Worm (Caenorhabditis elegans) whole organism, L1 larva: Measurements from ENCODE around the gene rab-7.

Experiments used
- Y116A8C.19 ChIP-seq: sonication (generic microtip); optimal IDR thresholded peaks from 2 replicates; lab custom pipeline; 2016; ENCODE audit warnings: missing compliant biosample characterization, missing genetic modification characterization, borderline replicate concordance
- aha-1 ChIP-seq: fragments of 150-350 bp; optimal IDR thresholded peaks from 2 replicates; lab custom pipeline; 2014; ENCODE audit warnings: missing biosample characterization, missing genetic modification characterization
- alr-1 ChIP-seq: fragments of 200-800 bp; sonication (Bioruptor generic); optimal IDR thresholded peaks from 2 replicates; lab custom pipeline; 2018; ENCODE audit warnings: borderline replicate concordance, mild to moderate bottlenecking, missing genetic modification characterization, missing compliant biosample characterization
- ama-1 ChIP-seq: fragments of 150-350 bp; optimal IDR thresholded peaks from 2 replicates; lab custom pipeline; 2014
- ceh-63 ChIP-seq: fragments of 200-800 bp; sonication (Bioruptor generic); optimal IDR thresholded peaks from 2 replicates; lab custom pipeline; 2018; ENCODE audit warnings: mild to moderate bottlenecking, missing genetic modification characterization, missing compliant biosample characterization
- ceh-88 ChIP-seq: fragments of 200-800 bp; sonication (Bioruptor generic); IDR thresholded peaks from 2 replicates; pipeline ENCODE4 v1.3.6; 2022; ENCODE audit warnings: missing genetic modification characterization, missing compliant biosample characterization
- ces-1 ChIP-seq: fragments of 150-350 bp; optimal IDR thresholded peaks from 2 replicates; lab custom pipeline; 2014; ENCODE audit warnings: missing biosample characterization, missing genetic modification reagents, missing genetic modification characterization
- dpl-1 ChIP-seq, 3 experiments: fragments of 150-350 bp in 2 of 3; sonication (generic microtip) in 1 of 3; optimal IDR thresholded peaks; 2 replicates each; lab custom pipeline; 2014 to 2017; ENCODE audit warnings: missing biosample characterization in 3 of 3, missing genetic modification characterization in 3 of 3, missing genetic modification reagents in 3 of 3
- dsc-1 ChIP-seq: sonication (generic microtip); optimal IDR thresholded peaks from 2 replicates; lab custom pipeline; 2016; ENCODE audit warnings: mild to moderate bottlenecking, missing genetic modification characterization, missing compliant biosample characterization
- efl-1 ChIP-seq, 4 experiments: fragments of 150-350 bp; optimal IDR thresholded peaks in 3 of 4; peaks in 1 of 4; 1 replicate in 1 of 4; 2 replicates in 3 of 4; lab custom pipeline; 2014; ENCODE audit warnings: missing biosample characterization in 2 of 4, missing genetic modification characterization in 2 of 4, missing genetic modification reagents in 2 of 4
- efl-3 ChIP-seq: fragments of 200-800 bp; sonication (Bioruptor generic); optimal IDR thresholded peaks from 2 replicates; lab custom pipeline; 2018; ENCODE audit warnings: mild to moderate bottlenecking, missing genetic modification characterization, missing compliant biosample characterization
- egl-27 ChIP-seq, 2 experiments: fragments of 150-350 bp in 1 of 2; sonication (generic microtip); optimal IDR thresholded peaks; 3 replicates each; lab custom pipeline; 2017 to 2018; ENCODE audit warnings: missing biosample characterization in 2 of 2, missing genetic modification characterization in 2 of 2, missing genetic modification reagents in 2 of 2
- elt-2 ChIP-seq: sonication (generic microtip); optimal IDR thresholded peaks from 2 replicates; lab custom pipeline; 2016; ENCODE audit warnings: missing genetic modification characterization, mild to moderate bottlenecking, inconsistent platforms, missing compliant biosample characterization, missing genetic modification reagents
- fkh-10 ChIP-seq: sonication (generic microtip); optimal IDR thresholded peaks from 2 replicates; lab custom pipeline; 2017; ENCODE audit warnings: missing biosample characterization, missing genetic modification reagents, missing genetic modification characterization
- fkh-8 ChIP-seq: sonication (generic microtip); optimal IDR thresholded peaks from 2 replicates; lab custom pipeline; 2016; ENCODE audit warnings: mild to moderate bottlenecking, missing genetic modification characterization, missing compliant biosample characterization
- fos-1 ChIP-seq: fragments of 150-350 bp; optimal IDR thresholded peaks from 2 replicates; lab custom pipeline; 2014; ENCODE audit warnings: missing biosample characterization, missing genetic modification characterization
- grh-1 ChIP-seq: fragments of 200-800 bp; sonication (Bioruptor generic); IDR thresholded peaks from 2 replicates; pipeline ENCODE4 v1.3.6; 2022; ENCODE audit warnings: missing genetic modification reagents, missing genetic modification characterization, missing compliant biosample characterization
- hlh-17 ChIP-seq: fragments of 200-800 bp; sonication (Bioruptor generic); optimal IDR thresholded peaks from 2 replicates; lab custom pipeline; 2018; ENCODE audit warnings: missing genetic modification characterization, mild to moderate bottlenecking, missing compliant biosample characterization, moderate library complexity, borderline replicate concordance
- hlh-4 ChIP-seq: sonication (generic microtip); optimal IDR thresholded peaks from 2 replicates; lab custom pipeline; 2016; ENCODE audit warnings: mild to moderate bottlenecking, missing genetic modification characterization, missing compliant biosample characterization
- hpl-2 ChIP-seq: fragments of 150-350 bp; optimal IDR thresholded peaks from 2 replicates; lab custom pipeline; 2014; ENCODE audit warnings: missing biosample characterization, missing genetic modification reagents, missing genetic modification characterization
- irx-1 ChIP-seq: sonication (generic microtip); optimal IDR thresholded peaks from 2 replicates; lab custom pipeline; 2016; ENCODE audit warnings: missing genetic modification characterization, missing compliant biosample characterization
- isw-1 ChIP-seq: fragments of 200-800 bp; sonication (Bioruptor generic); IDR thresholded peaks from 2 replicates; pipeline ENCODE4 v1.3.6; 2022; ENCODE audit warnings: missing genetic modification characterization, missing compliant biosample characterization
- lin-13 ChIP-seq: fragments of 150-350 bp; optimal IDR thresholded peaks from 2 replicates; lab custom pipeline; 2014; ENCODE audit warnings: missing biosample characterization, missing genetic modification reagents, missing genetic modification characterization
- lin-14 ChIP-seq: fragments of 200-800 bp; sonication (Bioruptor generic); optimal IDR thresholded peaks from 2 replicates; lab custom pipeline; 2018; ENCODE audit warnings: mild to moderate bottlenecking, missing genetic modification characterization, moderate library complexity, missing compliant biosample characterization
- lin-15B ChIP-seq: fragments of 150-350 bp; sonication (generic microtip); optimal IDR thresholded peaks from 3 replicates; lab custom pipeline; 2014; ENCODE audit warnings: missing biosample characterization, missing genetic modification characterization
- lin-35 ChIP-seq, 2 experiments: fragments of 150-350 bp; optimal IDR thresholded peaks; 2 replicates each; lab custom pipeline; 2014; ENCODE audit warnings: missing biosample characterization in 2 of 2, missing genetic modification characterization in 2 of 2, missing genetic modification reagents in 2 of 2
- lir-3 ChIP-seq: sonication (generic microtip); optimal IDR thresholded peaks from 2 replicates; lab custom pipeline; 2016; ENCODE audit warnings: mild to moderate bottlenecking, missing genetic modification characterization, moderate library complexity, missing compliant biosample characterization; ENCODE audit not compliant: poor library complexity
- lsy-2 ChIP-seq, 2 experiments: fragments of 150-350 bp; optimal IDR thresholded peaks; 2 replicates each; lab custom pipeline; 2014; ENCODE audit warnings: missing biosample characterization in 2 of 2, missing genetic modification characterization in 2 of 2
- mab-9 ChIP-seq: fragments of 200-800 bp; sonication (Bioruptor generic); IDR thresholded peaks from 2 replicates; pipeline ENCODE4 v1.3.6; 2022; ENCODE audit warnings: missing genetic modification reagents, missing genetic modification characterization, missing compliant biosample characterization
- mef-2 ChIP-seq: fragments of 150-350 bp; optimal IDR thresholded peaks from 2 replicates; lab custom pipeline; 2014; ENCODE audit warnings: missing biosample characterization, missing genetic modification characterization
- nhr-11 ChIP-seq: fragments of 150-350 bp; optimal IDR thresholded peaks from 2 replicates; lab custom pipeline; 2014; ENCODE audit warnings: missing biosample characterization, missing genetic modification characterization
- nhr-20 ChIP-seq: sonication (generic microtip); optimal IDR thresholded peaks from 2 replicates; lab custom pipeline; 2016; ENCODE audit warnings: mild to moderate bottlenecking, missing genetic modification characterization, missing compliant biosample characterization
- nhr-237 ChIP-seq: fragments of 150-350 bp; optimal IDR thresholded peaks from 2 replicates; lab custom pipeline; 2014; ENCODE audit warnings: missing biosample characterization, missing genetic modification characterization
- nhr-28 ChIP-seq: fragments of 150-350 bp; optimal IDR thresholded peaks from 2 replicates; lab custom pipeline; 2014; ENCODE audit warnings: missing biosample characterization, missing genetic modification characterization
- nhr-47 ChIP-seq: sonication (generic microtip); optimal IDR thresholded peaks from 2 replicates; lab custom pipeline; 2016; ENCODE audit warnings: mild to moderate bottlenecking, missing genetic modification characterization, moderate library complexity, missing compliant biosample characterization
- nhr-71 ChIP-seq: sonication (generic microtip); optimal IDR thresholded peaks from 2 replicates; lab custom pipeline; 2016; ENCODE audit warnings: mild to moderate bottlenecking, missing genetic modification characterization, moderate library complexity, missing compliant biosample characterization
- nhr-84 ChIP-seq: sonication (generic microtip); optimal IDR thresholded peaks from 2 replicates; lab custom pipeline; 2017; ENCODE audit warnings: missing biosample characterization, missing genetic modification characterization
- nhr-90 ChIP-seq: sonication (generic microtip); optimal IDR thresholded peaks from 2 replicates; lab custom pipeline; 2016; ENCODE audit warnings: mild to moderate bottlenecking, missing genetic modification characterization, missing compliant biosample characterization; ENCODE audit not compliant: poor library complexity
- pax-3 ChIP-seq: fragments of 200-800 bp; sonication (Bioruptor generic); optimal IDR thresholded peaks from 2 replicates; lab custom pipeline; 2018; ENCODE audit warnings: mild to moderate bottlenecking, missing genetic modification characterization, moderate library complexity, missing compliant biosample characterization
- rnt-1 ChIP-seq: sonication (generic microtip); optimal IDR thresholded peaks from 2 replicates; lab custom pipeline; 2016; ENCODE audit warnings: mild to moderate bottlenecking, missing genetic modification characterization, moderate library complexity, missing compliant biosample characterization
- snu-23 ChIP-seq: sonication (generic microtip); optimal IDR thresholded peaks from 2 replicates; lab custom pipeline; 2016; ENCODE audit warnings: missing genetic modification characterization, missing compliant biosample characterization
- sptf-1 ChIP-seq: fragments of 150-350 bp; optimal IDR thresholded peaks from 2 replicates; lab custom pipeline; 2014; ENCODE audit warnings: missing biosample characterization, missing genetic modification characterization
- sup-37 ChIP-seq: fragments of 200-800 bp; sonication (Bioruptor generic); optimal IDR thresholded peaks from 2 replicates; lab custom pipeline; 2018; ENCODE audit warnings: mild to moderate bottlenecking, missing genetic modification characterization, missing compliant biosample characterization
- swsn-7 ChIP-seq: sonication (generic microtip); optimal IDR thresholded peaks from 2 replicates; lab custom pipeline; 2016; ENCODE audit warnings: missing genetic modification characterization, missing compliant biosample characterization
- tbx-2 ChIP-seq: sonication (generic microtip); optimal IDR thresholded peaks from 2 replicates; lab custom pipeline; 2016; ENCODE audit warnings: missing genetic modification characterization, missing compliant biosample characterization
- unc-130 ChIP-seq: fragments of 150-350 bp; optimal IDR thresholded peaks from 2 replicates; lab custom pipeline; 2017; ENCODE audit warnings: missing biosample characterization, missing genetic modification characterization, inconsistent platforms
- unc-30 ChIP-seq: sonication (generic microtip); optimal IDR thresholded peaks from 2 replicates; lab custom pipeline; 2017; ENCODE audit warnings: missing biosample characterization, missing genetic modification characterization
- unc-86 ChIP-seq: sonication (generic microtip); optimal IDR thresholded peaks from 2 replicates; lab custom pipeline; 2016; ENCODE audit warnings: missing genetic modification characterization, missing compliant biosample characterization
- unc-98 ChIP-seq: fragments of 200-800 bp; sonication (Bioruptor generic); IDR thresholded peaks from 2 replicates; pipeline ENCODE4 v1.3.6; 2022; ENCODE audit warnings: missing genetic modification characterization, missing compliant biosample characterization
- zag-1 ChIP-seq: fragments of 150-350 bp; optimal IDR thresholded peaks from 2 replicates; lab custom pipeline; 2014; ENCODE audit warnings: missing biosample characterization, missing genetic modification characterization
- ztf-11 ChIP-seq, 2 experiments: sonication (generic microtip); optimal IDR thresholded peaks; 2 replicates each; lab custom pipeline; 2016 to 2017; ENCODE audit warnings: missing genetic modification characterization in 2 of 2, missing biosample characterization in 1 of 2, missing compliant biosample characterization in 1 of 2
- ztf-4 ChIP-seq: fragments of 150-350 bp; optimal IDR thresholded peaks from 2 replicates; lab custom pipeline; 2014; ENCODE audit warnings: missing biosample characterization, missing genetic modification characterization

The rab-7 gene

DNA sequence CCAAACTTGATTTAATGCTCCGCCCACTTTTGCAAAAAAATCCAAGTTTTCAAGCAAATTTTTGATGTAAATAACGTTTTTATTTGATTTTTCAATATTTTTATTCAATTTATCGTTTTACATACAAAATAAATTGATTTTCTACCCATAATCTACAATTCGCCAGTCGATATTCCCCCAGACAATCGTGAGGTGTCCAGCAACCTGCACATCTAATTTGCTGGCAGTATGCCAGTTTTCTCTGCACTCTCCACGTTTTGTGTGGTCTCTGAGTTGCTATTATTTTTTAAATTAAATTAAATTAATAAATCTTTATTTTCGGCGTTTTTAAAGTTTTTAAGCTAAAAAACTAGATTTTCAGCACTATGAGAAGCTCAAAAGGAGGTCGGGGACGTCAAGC is 13.4 kb upstream of the rab-7 start:
- TF ChIP-seq Y116A8C.19 (tag; lab: Kevin White, UChicago): no peak
- TF ChIP-seq unc-86 (tag; lab: Kevin White, UChicago): peak; percentile 80
- TF ChIP-seq dpl-1 (GFP tag; optimal IDR thresholded peaks at IDR 0.05; lab: Kevin White, UChicago): peak; percentile 68 to 79 (median 79)
- TF ChIP-seq sptf-1: no peak
- peak; percentile 96 for TF ChIP-seq fkh-8 (tag; lab: Kevin White, UChicago)
- peak; percentile 78 for TF ChIP-seq ztf-4 (tag; lab: Kevin White, UChicago)
- TF ChIP-seq mab-9 (GFP tag; lab: Robert Waterston, UW): peak; percentile 80
- peak; percentile 92 for TF ChIP-seq nhr-20 (tag; lab: Kevin White, UChicago)
- TF ChIP-seq dsc-1 (tag; lab: Kevin White, UChicago): peak; percentile 84
- TF ChIP-seq hpl-2 (GFP tag; lab: Kevin White, UChicago): no peak
- TF ChIP-seq swsn-7 (tag; lab: Kevin White, UChicago): peak; percentile 87
- peak; percentile 95 for TF ChIP-seq unc-130 (tag; lab: Kevin White, UChicago)
- TF ChIP-seq fos-1: peak; percentile 66
- TF ChIP-seq irx-1 (tag; lab: Kevin White, UChicago): peak; percentile 33
- TF ChIP-seq elt-2: peak; percentile 75
- TF ChIP-seq alr-1: no peak
- peak; percentile 77 for TF ChIP-seq ces-1 (GFP tag; lab: Kevin White, UChicago)
- TF ChIP-seq tbx-2 (tag; lab: Kevin White, UChicago): peak; percentile 89
- no peak for TF ChIP-seq nhr-28 (tag; lab: Kevin White, UChicago)
- TF ChIP-seq rnt-1 (tag; lab: Kevin White, UChicago): no peak
- peak; percentile 72 to 83 for TF ChIP-seq lin-35 (GFP tag; optimal IDR thresholded peaks at IDR 0.05; lab: Kevin White, UChicago)
- TF ChIP-seq aha-1 (tag; lab: Kevin White, UChicago): no peak
- TF ChIP-seq egl-27 (tag; optimal IDR thresholded peaks at IDR 0.05; lab: Kevin White, UChicago): no peak
- TF ChIP-seq nhr-11 (tag; lab: Kevin White, UChicago): peak; percentile 90
- peak; percentile 83 to 90 for TF ChIP-seq efl-1 (optimal IDR thresholded peaks at IDR 0.05; lab: Kevin White, UChicago)
- peak; percentile 69 to 97 for TF ChIP-seq efl-1 (GFP tag; optimal IDR thresholded peaks at IDR 0.05 in 1 of 2; lab: Kevin White, UChicago)
- TF ChIP-seq lsy-2 (tag; optimal IDR thresholded peaks at IDR 0.05; lab: Kevin White, UChicago): peak; percentile 93 to 94
- TF ChIP-seq zag-1 (tag; lab: Kevin White, UChicago): no peak
- TF ChIP-seq fkh-10: peak; percentile 80
- peak; percentile 94 for TF ChIP-seq nhr-47 (tag; lab: Kevin White, UChicago)
- peak; percentile 88 for TF ChIP-seq isw-1 (GFP tag; lab: Robert Waterston, UW)
- peak; percentile 57 for TF ChIP-seq nhr-237 (tag; lab: Kevin White, UChicago)
- TF ChIP-seq nhr-71 (tag; lab: Kevin White, UChicago): peak; percentile 94
- peak; percentile 87 for TF ChIP-seq lin-15B (tag; lab: Kevin White, UChicago)
- no peak for TF ChIP-seq ama-1 (lab: Kevin White, UChicago)
- peak; percentile 47 for TF ChIP-seq efl-3 (GFP tag; lab: Kevin White, UChicago)
- peak; percentile 95 for TF ChIP-seq lin-14 (GFP tag; lab: Kevin White, UChicago)
- peak; percentile 29 for TF ChIP-seq mef-2
- TF ChIP-seq nhr-90 (tag; lab: Kevin White, UChicago): peak; percentile 95
- TF ChIP-seq lir-3 (tag; lab: Kevin White, UChicago): no peak
- TF ChIP-seq ceh-63 (GFP tag; lab: Kevin White, UChicago): no peak
- TF ChIP-seq unc-30: no peak
- no peak for TF ChIP-seq hlh-17 (GFP tag; lab: Kevin White, UChicago)
- no peak for TF ChIP-seq sup-37 (GFP tag; lab: Kevin White, UChicago)
- TF ChIP-seq snu-23 (GFP tag; lab: Kevin White, UChicago): peak; percentile 90
- peak in 1 of 2 experiments; percentile 87 for TF ChIP-seq ztf-11 (tag; optimal IDR thresholded peaks at IDR 0.05; lab: Kevin White, UChicago)
- TF ChIP-seq hlh-4: peak; percentile 61
- no peak for TF ChIP-seq nhr-84
- peak; percentile 89 for TF ChIP-seq ceh-88 (GFP tag; lab: Robert Waterston, UW)
- peak; percentile 86 for TF ChIP-seq lin-13 (GFP tag; lab: Kevin White, UChicago)
- TF ChIP-seq grh-1 (GFP tag; lab: Robert Waterston, UW): peak; percentile 75
- peak; percentile 87 for TF ChIP-seq pax-3
- peak; percentile 22; the same call in 1 of the 2 replicates for TF ChIP-seq unc-98
